Fruit fly (Drosophila melanogaster): ENCODE results near the gene CG13667.

dm6 chr3L:8394944-8395343 is 10.3 kb upstream of the CG13667 start:
- TF ChIP-seq CG11617 (GFP tag; optimal IDR thresholded peaks at IDR 0.05): no peak
- TF ChIP-seq CG33017 (tag; optimal IDR thresholded peaks at IDR 0.05): no peak
- no peak for TF ChIP-seq kay (GFP tag; ENCODE audit: borderline replicate concordance)
- TF ChIP-seq Crg-1 (GFP tag; optimal IDR thresholded peaks at IDR 0.05): no peak

Measured in whole organism, adult.